Worm (Caenorhabditis elegans) whole organism, early embryonic: ENCODE results near the gene msp-65.

Experiments
- B0310.2 ChIP-seq: sonication (generic microtip); optimal IDR thresholded peaks from 2 replicates; lab custom pipeline; 2016; ENCODE audit warnings: mild to moderate bottlenecking, missing genetic modification characterization, missing compliant biosample characterization
- ama-1 ChIP-seq: fragments of 150-350 bp; optimal IDR thresholded peaks from 2 replicates; lab custom pipeline; 2014
- ceh-13 ChIP-seq: fragments of 200-800 bp; sonication (Bioruptor generic); optimal IDR thresholded peaks from 2 replicates; lab custom pipeline; 2018; ENCODE audit warnings: mild to moderate bottlenecking, missing genetic modification characterization, missing compliant biosample characterization
- ceh-36 ChIP-seq: sonication (generic microtip); optimal IDR thresholded peaks from 2 replicates; lab custom pipeline; 2016; ENCODE audit warnings: missing genetic modification characterization, inconsistent platforms, missing compliant biosample characterization
- ets-7 ChIP-seq: sonication (generic microtip); optimal IDR thresholded peaks from 2 replicates; lab custom pipeline; 2016; ENCODE audit warnings: missing genotype, missing genetic modification characterization, missing compliant biosample characterization
- flt-1 ChIP-seq: fragments of 200-800 bp; sonication (Bioruptor generic); IDR thresholded peaks from 2 replicates; pipeline ENCODE4 v1.3.6; 2022; ENCODE audit warnings: missing genetic modification characterization, missing compliant biosample characterization
- hmbx-1 ChIP-seq: sonication (generic microtip); optimal IDR thresholded peaks from 2 replicates; lab custom pipeline; 2016; ENCODE audit warnings: mild to moderate bottlenecking, missing genetic modification characterization, missing compliant biosample characterization
- hmg-4 ChIP-seq: fragments of 200-800 bp; sonication (Bioruptor generic); optimal IDR thresholded peaks from 2 replicates; lab custom pipeline; 2018; ENCODE audit warnings: mild to moderate bottlenecking, missing genetic modification characterization, missing compliant biosample characterization
- pes-1 ChIP-seq: fragments of 200-800 bp; sonication (Bioruptor generic); IDR thresholded peaks from 2 replicates; pipeline ENCODE4 v1.3.6; 2022; ENCODE audit warnings: missing genetic modification reagents, missing genetic modification characterization, missing compliant biosample characterization
- sea-1 ChIP-seq: fragments of 200-800 bp; sonication (Bioruptor generic); conservative IDR thresholded peaks from 2 replicates; pipeline ENCODE4 v1.3.6; 2022; ENCODE audit warnings: missing genetic modification characterization, missing compliant biosample characterization
- tbx-11 ChIP-seq: fragments of 200-800 bp; sonication (Bioruptor generic); IDR thresholded peaks from 2 replicates; pipeline ENCODE4 v1.3.6; 2022; ENCODE audit warnings: missing genetic modification characterization, missing compliant biosample characterization
- tbx-37 ChIP-seq: fragments of 200-800 bp; sonication (Bioruptor generic); conservative IDR thresholded peaks from 2 replicates; pipeline ENCODE4 v1.3.6; 2022; ENCODE audit warnings: missing genetic modification reagents, missing genetic modification characterization, missing compliant biosample characterization

DNA sequence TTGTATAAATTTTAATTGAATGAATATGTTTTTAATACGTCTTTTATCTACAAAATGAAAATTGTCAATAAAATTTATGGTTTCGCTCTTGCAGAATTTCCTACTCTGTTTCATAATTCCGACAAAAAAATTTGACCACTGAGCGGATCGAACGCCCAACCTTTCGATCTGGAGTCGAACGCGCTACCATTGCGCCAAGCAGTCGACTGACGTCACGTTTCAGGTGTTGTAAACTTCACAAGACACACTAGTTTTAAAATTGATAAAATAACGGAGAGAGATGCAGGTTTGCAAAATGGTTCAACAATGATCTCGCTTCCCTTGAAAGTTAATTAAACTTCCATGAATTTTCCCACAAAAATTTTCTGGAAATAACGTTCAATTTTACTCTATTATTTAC is 27.8 kb downstream of the msp-65 start:
- TF ChIP-seq tbx-11 (GFP tag; lab: Robert Waterston, UW) (no peak), hmg-4 (GFP tag; lab: Kevin White, UChicago) (no peak), ceh-13 (GFP tag; lab: Kevin White, UChicago) (no peak), tbx-37 (no peak), hmbx-1 (tag; lab: Kevin White, UChicago) (no peak), B0310.2 (tag; lab: Kevin White, UChicago) (no peak), flt-1 (no peak), sea-1 (GFP tag; lab: Robert Waterston, UW) (no peak), ets-7 (tag; lab: Kevin White, UChicago) (no peak), ama-1 (lab: Kevin White, UChicago) (no peak), ceh-36 (tag; lab: Kevin White, UChicago) (no peak), pes-1 (GFP tag; lab: Robert Waterston, UW) (no peak)
